Fruit fly (Drosophila melanogaster) whole organism, embryonic: ENCODE results near the gene CCHa1.

Experiments
- BEAF-32 ChIP-seq: fragments of 200-800 bp; sonication (Bioruptor generic); optimal IDR thresholded peaks from 3 replicates; lab custom pipeline; 2017; ENCODE audit warnings: missing biosample characterization, missing genetic modification characterization, mild to moderate bottlenecking, moderate library complexity, missing genetic modification reagents
- CG12071 ChIP-seq: fragments of 200-800 bp; sonication (Bioruptor generic); optimal IDR thresholded peaks from 3 replicates; lab custom pipeline; 2018; ENCODE audit warnings: missing biosample characterization, mild to moderate bottlenecking, missing genetic modification characterization
- CG1233 ChIP-seq: fragments of 200-800 bp; sonication (Bioruptor generic); optimal IDR thresholded peaks from 4 replicates; lab custom pipeline; 2018; ENCODE audit warnings: missing biosample characterization, mild to moderate bottlenecking, missing genetic modification characterization
- CG12659 ChIP-seq: fragments of 200-800 bp; sonication (Bioruptor generic); optimal IDR thresholded peaks from 3 replicates; lab custom pipeline; 2017; ENCODE audit warnings: mild to moderate bottlenecking, missing biosample characterization, missing genetic modification reagents, missing genetic modification characterization
- CG13287 ChIP-seq: fragments of 200-800 bp; sonication (Bioruptor generic); IDR thresholded peaks from 2 replicates; pipeline ENCODE4 v1.3.6; 2022; ENCODE audit warnings: missing biosample characterization, missing genetic modification characterization; ENCODE audit not compliant: partially characterized antibody
- CG14014 ChIP-seq: fragments of 200-800 bp; sonication (Bioruptor generic); IDR thresholded peaks from 2 replicates; pipeline ENCODE4 v1.3.6; 2022; ENCODE audit warnings: missing biosample characterization, missing genetic modification characterization
- CG14441 ChIP-seq: fragments of 200-800 bp; sonication (Bioruptor generic); IDR thresholded peaks from 2 replicates; pipeline ENCODE4 v1.3.6; 2022; ENCODE audit warnings: missing biosample characterization, missing genetic modification characterization
- CG14710 ChIP-seq: fragments of 200-800 bp; sonication (Bioruptor generic); optimal IDR thresholded peaks from 3 replicates; lab custom pipeline; 2019; ENCODE audit warnings: missing biosample characterization, mild to moderate bottlenecking, missing genetic modification characterization, moderate library complexity
- CG15601 ChIP-seq: fragments of 200-800 bp; sonication (Bioruptor generic); optimal IDR thresholded peaks from 3 replicates; lab custom pipeline; 2019; ENCODE audit warnings: missing biosample characterization, mild to moderate bottlenecking, missing genetic modification characterization, moderate library complexity
- CG2875 ChIP-seq: fragments of 200-800 bp; sonication (Bioruptor generic); optimal IDR thresholded peaks from 2 replicates; lab custom pipeline; 2017; ENCODE audit warnings: missing biosample characterization, mild to moderate bottlenecking, missing genetic modification characterization, missing genetic modification reagents
- CG33213 ChIP-seq: fragments of 200-800 bp; sonication (Bioruptor generic); optimal IDR thresholded peaks from 3 replicates; lab custom pipeline; 2016; ENCODE audit warnings: missing biosample characterization, missing genetic modification characterization
- CG3838 ChIP-seq: fragments of 200-800 bp; sonication (Bioruptor generic); optimal IDR thresholded peaks from 3 replicates; lab custom pipeline; 2016; ENCODE audit warnings: missing biosample characterization, missing genetic modification characterization
- CG6813 ChIP-seq: fragments of 200-800 bp; sonication (Bioruptor generic); optimal IDR thresholded peaks from 2 replicates; lab custom pipeline; 2017; ENCODE audit warnings: missing biosample characterization, missing genetic modification characterization, mild to moderate bottlenecking, moderate library complexity, missing genetic modification reagents
- CG6854 ChIP-seq: fragments of 200-800 bp; sonication (Bioruptor generic); optimal IDR thresholded peaks from 3 replicates; lab custom pipeline; 2017; ENCODE audit warnings: missing biosample characterization, mild to moderate bottlenecking, missing genetic modification characterization
- CG8290 ChIP-seq, 3 experiments: fragments of 200-800 bp; sonication (Bioruptor generic); optimal IDR thresholded peaks; 2 replicates each; lab custom pipeline; 2016 to 2019; ENCODE audit warnings: missing biosample characterization in 3 of 3, missing genetic modification characterization in 3 of 3, mild to moderate bottlenecking in 2 of 3, moderate library complexity in 1 of 3
- CG8944 ChIP-seq: fragments of 200-800 bp; sonication (Bioruptor generic); optimal IDR thresholded peaks from 3 replicates; lab custom pipeline; 2016; ENCODE audit warnings: missing biosample characterization, missing genetic modification characterization
- CG9797 ChIP-seq: fragments of 200-800 bp; sonication (Bioruptor generic); optimal IDR thresholded peaks from 3 replicates; lab custom pipeline; 2018; ENCODE audit warnings: missing biosample characterization, mild to moderate bottlenecking, missing genetic modification characterization
- CHES-1-like ChIP-seq: fragments of 200-800 bp; sonication (Bioruptor generic); optimal IDR thresholded peaks from 2 replicates; lab custom pipeline; 2016; ENCODE audit warnings: missing biosample characterization, missing genetic modification characterization
- Dad ChIP-seq: fragments of 200-800 bp; sonication (Bioruptor generic); optimal IDR thresholded peaks from 3 replicates; lab custom pipeline; 2016; ENCODE audit warnings: missing biosample characterization, missing genetic modification characterization
- Dbx ChIP-seq: fragments of 200-800 bp; sonication (Bioruptor generic); IDR thresholded peaks from 3 replicates; pipeline ENCODE4 v1.3.6; 2022; ENCODE audit warnings: missing biosample characterization, missing genetic modification characterization
- Elba2 ChIP-seq: fragments of 200-800 bp; sonication (Bioruptor generic); optimal IDR thresholded peaks from 3 replicates; lab custom pipeline; 2016; ENCODE audit warnings: missing biosample characterization, missing genetic modification characterization
- Ets97D ChIP-seq: fragments of 200-800 bp; sonication (Bioruptor generic); optimal IDR thresholded peaks from 3 replicates; lab custom pipeline; 2016; ENCODE audit warnings: missing biosample characterization, missing genetic modification characterization
- Fer1 ChIP-seq: fragments of 200-800 bp; sonication (Bioruptor generic); optimal IDR thresholded peaks from 2 replicates; lab custom pipeline; 2017; ENCODE audit warnings: missing biosample characterization, mild to moderate bottlenecking, missing genetic modification characterization
- GATAe ChIP-seq: fragments of 200-800 bp; sonication (Bioruptor generic); conservative IDR thresholded peaks from 2 replicates; pipeline ENCODE4 v1.3.6; 2022; ENCODE audit warnings: missing biosample characterization, missing genetic modification characterization
- HLH4C ChIP-seq: fragments of 200-800 bp; sonication (Bioruptor generic); IDR thresholded peaks from 3 replicates; pipeline ENCODE4 v1.3.6; 2022; ENCODE audit warnings: missing biosample characterization, missing genetic modification characterization; ENCODE audit not compliant: partially characterized antibody
- Meics ChIP-seq: fragments of 200-800 bp; sonication (Bioruptor generic); optimal IDR thresholded peaks from 2 replicates; lab custom pipeline; 2017; ENCODE audit warnings: missing biosample characterization, mild to moderate bottlenecking, missing genetic modification characterization
- NC2α ChIP-seq: fragments of 200-800 bp; sonication (Bioruptor generic); optimal IDR thresholded peaks from 2 replicates; lab custom pipeline; 2016; ENCODE audit warnings: missing biosample characterization, missing genetic modification characterization
- Nf-YC ChIP-seq: fragments of 200-800 bp; optimal IDR thresholded peaks from 3 replicates; lab custom pipeline; 2019; ENCODE audit warnings: missing biosample characterization, mild to moderate bottlenecking, missing genetic modification characterization, moderate library complexity
- Six4 ChIP-seq: fragments of 200-800 bp; sonication (Bioruptor generic); optimal IDR thresholded peaks from 2 replicates; lab custom pipeline; 2016; ENCODE audit warnings: missing biosample characterization, missing genetic modification characterization
- TFAM ChIP-seq: fragments of 200-800 bp; sonication (Bioruptor generic); optimal IDR thresholded peaks from 2 replicates; lab custom pipeline; 2017; ENCODE audit warnings: missing biosample characterization, missing genetic modification characterization, inconsistent platforms
- Usf ChIP-seq: fragments of 200-800 bp; sonication (Bioruptor generic); optimal IDR thresholded peaks from 2 replicates; lab custom pipeline; 2017; ENCODE audit warnings: missing genotype, missing biosample characterization, missing genetic modification characterization
- Vsx1 ChIP-seq: fragments of 200-800 bp; sonication (Bioruptor generic); optimal IDR thresholded peaks from 2 replicates; lab custom pipeline; 2017; ENCODE audit warnings: missing biosample characterization, mild to moderate bottlenecking, missing genetic modification characterization, missing genetic modification reagents
- ap ChIP-seq: fragments of 200-800 bp; sonication (Bioruptor generic); IDR thresholded peaks from 2 replicates; pipeline ENCODE4 v1.3.6; 2022; ENCODE audit warnings: missing biosample characterization, missing genetic modification characterization
- cato ChIP-seq: fragments of 200-800 bp; sonication (Bioruptor generic); optimal IDR thresholded peaks from 2 replicates; lab custom pipeline; 2016; ENCODE audit warnings: missing biosample characterization, missing genetic modification characterization, borderline replicate concordance
- chm ChIP-seq: fragments of 200-800 bp; sonication (Bioruptor generic); IDR thresholded peaks from 2 replicates; pipeline ENCODE4 v1.3.6; 2022; ENCODE audit warnings: missing biosample characterization, missing genetic modification characterization
- crc ChIP-seq: fragments of 200-800 bp; sonication (Bioruptor generic); optimal IDR thresholded peaks from 2 replicates; lab custom pipeline; 2016; ENCODE audit warnings: missing biosample characterization, missing genetic modification characterization
- crp ChIP-seq, 2 experiments: fragments of 200-800 bp; sonication (Bioruptor generic); optimal IDR thresholded peaks; 2 replicates in 1 of 2; 3 replicates in 1 of 2; lab custom pipeline; 2017; ENCODE audit warnings: missing biosample characterization in 2 of 2, missing genetic modification characterization in 2 of 2, mild to moderate bottlenecking in 1 of 2, moderate library complexity in 1 of 2
- danr ChIP-seq: fragments of 200-800 bp; sonication (Bioruptor generic); IDR thresholded peaks from 2 replicates; pipeline ENCODE4 v1.3.6; 2022; ENCODE audit warnings: missing biosample characterization, missing genetic modification characterization
- en ChIP-seq: fragments of 200-800 bp; sonication (Bioruptor generic); optimal IDR thresholded peaks from 2 replicates; lab custom pipeline; 2016; ENCODE audit warnings: missing biosample characterization, missing genetic modification characterization
- exex ChIP-seq: fragments of 200-800 bp; sonication (Bioruptor generic); optimal IDR thresholded peaks from 4 replicates; lab custom pipeline; 2018; ENCODE audit warnings: missing biosample characterization, mild to moderate bottlenecking, missing genetic modification characterization, moderate library complexity
- gem ChIP-seq: fragments of 200-800 bp; sonication (Bioruptor generic); optimal IDR thresholded peaks from 2 replicates; lab custom pipeline; 2019; ENCODE audit warnings: missing biosample characterization, mild to moderate bottlenecking, missing genetic modification characterization, moderate library complexity
- hbn ChIP-seq: fragments of 200-800 bp; sonication (Bioruptor generic); IDR thresholded peaks from 2 replicates; pipeline ENCODE4 v1.3.6; 2022; ENCODE audit warnings: missing biosample characterization, missing genetic modification characterization; ENCODE audit not compliant: partially characterized antibody
- hth ChIP-seq: fragments of >200 bp; optimal IDR thresholded peaks from 2 replicates; lab custom pipeline; 2017; ENCODE audit warnings: inconsistent platforms
- kay ChIP-seq: fragments of 200-800 bp; sonication (Bioruptor generic); optimal IDR thresholded peaks from 2 replicates; lab custom pipeline; 2016; ENCODE audit warnings: missing biosample characterization, missing genetic modification characterization
- nerfin-1 ChIP-seq: fragments of 200-800 bp; sonication (Bioruptor generic); optimal IDR thresholded peaks from 3 replicates; lab custom pipeline; 2019; ENCODE audit warnings: missing biosample characterization, mild to moderate bottlenecking, missing genetic modification characterization, moderate library complexity
- pzg ChIP-seq: fragments of 200-800 bp; sonication (Bioruptor generic); optimal IDR thresholded peaks from 3 replicates; lab custom pipeline; 2018; ENCODE audit warnings: missing biosample characterization, mild to moderate bottlenecking, missing genetic modification characterization, moderate library complexity
- ttk ChIP-seq: fragments of 200-800 bp; sonication (Bioruptor generic); IDR thresholded peaks from 2 replicates; pipeline ENCODE4 v2.1.2; 2022; ENCODE audit warnings: missing biosample characterization, missing genetic modification characterization
- usp ChIP-seq: fragments of >200 bp; optimal IDR thresholded peaks from 2 replicates; lab custom pipeline; 2017; ENCODE audit warnings: missing biosample characterization, missing genetic modification characterization
- yki ChIP-seq: fragments of >200 bp; optimal IDR thresholded peaks from 3 replicates; lab custom pipeline; 2018

The CCHa1 gene

DNA sequence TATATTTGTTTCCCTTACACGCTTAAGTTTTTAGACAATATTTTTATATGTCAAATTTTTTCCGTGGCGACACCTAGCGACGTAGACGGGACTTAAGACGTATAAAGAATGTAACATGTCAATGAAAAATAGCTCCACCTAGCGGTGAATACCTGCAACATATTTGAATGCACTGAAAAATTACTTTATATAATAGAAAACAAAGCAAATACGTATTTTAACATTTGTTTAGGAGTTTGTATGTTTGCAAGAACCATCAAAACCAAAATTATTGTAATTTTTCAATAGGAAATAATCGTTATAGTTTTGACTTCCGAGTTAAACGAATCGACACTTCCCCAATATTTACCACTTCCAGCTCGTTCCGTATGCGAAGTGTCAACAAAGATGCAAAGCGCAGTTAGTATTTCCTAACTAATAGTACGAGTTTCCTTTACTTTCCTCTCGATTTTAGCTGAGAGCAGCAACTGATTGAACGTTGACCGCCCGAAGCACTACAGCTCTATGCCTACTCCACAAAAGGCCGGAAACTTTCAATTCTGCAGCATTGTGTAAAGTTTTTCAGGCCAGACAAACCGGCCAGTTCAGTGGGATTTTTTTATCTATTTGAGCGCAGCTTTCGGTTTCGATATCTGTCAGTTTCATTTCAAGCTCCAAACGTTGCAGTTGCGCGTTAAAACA, 7.6 kb downstream of the CCHa1 start, which contains the start of gene Npc2b:
Npc2b (plus strand) TSS at position 631 of the 681 bp plus-strand sequence.
- TF ChIP-seq chm (GFP tag; lab: Robert Waterston, UW) (no peak), hbn (GFP tag; lab: Robert Waterston, UW) (no peak), TFAM (GFP tag; lab: Kevin White, UChicago) (no peak), nerfin-1 (tag; lab: Kevin White, UChicago) (no peak), Dad (GFP tag; lab: Kevin White, UChicago) (peak; percentile 20), CG12659 (peak; percentile 34), GATAe (GFP tag; lab: Robert Waterston, UW) (no peak), Nf-YC (tag; lab: Kevin White, UChicago) (no peak), crc (no peak), CG14710 (tag; lab: Kevin White, UChicago) (peak; percentile 26), exex (tag; lab: Kevin White, UChicago) (peak; percentile 20), CG15601 (tag; lab: Kevin White, UChicago) (peak; percentile 17), gem (tag; lab: Kevin White, UChicago) (peak; percentile 73), CG8290 (GFP tag; optimal IDR thresholded peaks at IDR 0.05; lab: Kevin White, UChicago) (peak; percentile 28), CG8290 (tag; optimal IDR thresholded peaks at IDR 0.05; lab: Kevin White, UChicago) (peak in 1 of 2 experiments; percentile 75), CG6854 (no peak), CG12071 (peak; percentile 43), cato (GFP tag; lab: Kevin White, UChicago) (no peak), CG6813 (no peak), pzg (GFP tag; lab: Kevin White, UChicago) (no peak), ap (GFP tag; lab: Robert Waterston, UW) (no peak), crp (GFP tag; optimal IDR thresholded peaks at IDR 0.05; lab: Kevin White, UChicago) (no peak), kay (GFP tag; lab: Kevin White, UChicago) (peak; percentile 5), CG3838 (peak; percentile 17), Vsx1 (peak; percentile 42), danr (GFP tag; lab: Robert Waterston, UW) (0 out of 2 replicates have a peak, but pooled peaks have one; percentile 38), Fer1 (peak; percentile 59), ttk (GFP tag; lab: Robert Waterston, UW) (no peak), CG14014 (peak; percentile 48; the same call in 1 of the 2 replicates), CHES-1-like (peak; percentile 38), HLH4C (GFP tag; lab: Robert Waterston, UW) (no peak), CG2875 (GFP tag; lab: Kevin White, UChicago) (peak; percentile 16), Meics (GFP tag; lab: Kevin White, UChicago) (peak; percentile 57), usp (GFP tag; lab: Kevin White, UChicago) (no peak), CG8944 (GFP tag; lab: Kevin White, UChicago) (peak; percentile 62), Elba2 (no peak), Usf (GFP tag; lab: Kevin White, UChicago) (no peak), BEAF-32 (GFP tag; lab: Kevin White, UChicago) (no peak), CG14441 (GFP tag; lab: Robert Waterston, UW) (peak; percentile 20; the same call in 1 of the 2 replicates), CG1233 (GFP tag; lab: Kevin White, UChicago) (peak; percentile 54), en (peak; percentile 54), Dbx (peak; percentile 81), hth (lab: Kevin White, UChicago) (no peak), yki (lab: Kevin White, UChicago) (no peak), NC2α (GFP tag; lab: Kevin White, UChicago) (peak; percentile 20), Ets97D (GFP tag; lab: Kevin White, UChicago) (peak; percentile 49), Six4 (GFP tag; lab: Kevin White, UChicago) (peak; percentile 7), CG9797 (GFP tag; lab: Kevin White, UChicago) (no peak), CG33213 (GFP tag; lab: Kevin White, UChicago) (peak; percentile 67), CG13287 (GFP tag; lab: Robert Waterston, UW) (peak; percentile 39; the same call in 1 of the 2 replicates)
